Worm (Caenorhabditis elegans) whole organism, late embryonic: Measurements from ENCODE around the gene hmgs-1.

Experiments used
- fkh-10 ChIP-seq: fragments of 150-350 bp; optimal IDR thresholded peaks from 2 replicates; lab custom pipeline; 2014; ENCODE audit warnings: missing biosample characterization, missing genetic modification reagents, missing genetic modification characterization
- syd-9 ChIP-seq: sonication (generic microtip); optimal IDR thresholded peaks from 2 replicates; lab custom pipeline; 2016; ENCODE audit warnings: mild to moderate bottlenecking, missing genetic modification characterization, moderate library complexity, missing compliant biosample characterization

DNA sequence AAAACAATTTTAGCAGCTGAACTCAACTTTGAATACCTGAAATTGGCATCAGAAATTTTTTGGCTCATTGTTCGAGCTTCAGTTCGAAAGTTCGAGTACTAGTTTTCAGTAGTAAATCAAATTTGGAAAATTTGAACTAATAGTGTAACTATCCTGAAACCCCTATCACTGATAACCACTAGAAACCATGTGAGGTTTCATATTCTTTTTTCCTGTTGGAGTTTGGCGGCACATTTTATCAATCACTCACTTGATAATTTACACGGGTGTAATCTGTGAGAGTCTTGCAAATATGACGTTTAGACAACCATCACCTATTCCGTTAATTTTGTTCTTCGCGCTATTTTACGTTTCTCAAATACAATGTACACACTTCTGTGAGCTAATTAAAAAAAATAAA lies 37.0 kb downstream of the hmgs-1 start, which contains the start of gene C14C11.4:
- TF ChIP-seq fkh-10 (GFP tag; lab: Kevin White, UChicago) (no peak), syd-9 (tag; lab: Kevin White, UChicago) (no peak)
